Fruit fly (Drosophila melanogaster): Measurements from ENCODE around the gene Cpr5C.

Gene Cpr5C

DNA sequence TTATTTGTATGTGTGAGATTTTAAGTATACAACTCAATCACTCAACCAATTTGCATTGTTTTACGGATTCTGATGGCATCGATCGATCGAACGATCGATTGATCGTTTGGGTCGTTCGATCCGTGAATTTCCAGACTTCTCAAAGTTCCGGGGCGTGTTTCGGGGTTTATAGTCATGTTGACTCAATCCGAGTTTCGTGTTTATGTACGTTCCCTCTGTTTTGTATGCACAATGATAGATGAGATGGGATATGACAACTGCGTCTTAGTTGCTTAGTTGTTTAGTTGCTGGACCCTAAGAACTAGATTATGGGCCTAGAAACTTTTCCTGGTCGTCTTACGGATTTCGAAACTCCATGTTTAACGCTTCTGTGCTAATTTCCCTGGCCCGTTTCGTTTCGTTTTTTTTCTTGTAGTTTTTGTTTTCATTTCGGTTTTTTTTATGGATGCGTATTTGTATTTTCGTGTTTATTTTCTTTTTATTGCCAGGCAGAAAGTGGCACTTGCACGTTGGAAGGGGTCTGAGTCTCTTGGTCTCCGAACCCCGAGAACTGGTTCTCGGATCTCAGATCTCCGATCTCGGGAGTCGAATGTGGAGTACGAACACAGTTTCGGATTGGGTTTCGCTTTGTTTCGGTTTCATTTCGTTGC, 35.8 kb upstream of the Cpr5C start (continued):
- TF ChIP-seq CG10669 (GFP tag; optimal IDR thresholded peaks at IDR 0.05): peak; percentile 31
- TF ChIP-seq Eip78C (GFP tag): peak; percentile 63
- TF ChIP-seq cyc (GFP tag; optimal IDR thresholded peaks at IDR 0.05): no peak
- no peak for TF ChIP-seq Hr39 (GFP tag; optimal IDR thresholded peaks at IDR 0.05)
- TF ChIP-seq CG6163 (GFP tag; IDR thresholded peaks at IDR 0.05): peak; percentile 61; the same call in 2 of the 3 replicates
- peak; percentile 25 for TF ChIP-seq CG16779 (tag; optimal IDR thresholded peaks at IDR 0.05)
- no peak for TF ChIP-seq CG8632 (GFP tag; optimal IDR thresholded peaks at IDR 0.05)
- TF ChIP-seq acj6 (GFP tag; optimal IDR thresholded peaks at IDR 0.05): no peak
- TF ChIP-seq CG31627 (GFP tag; optimal IDR thresholded peaks at IDR 0.05): no peak

dm6 chrX:5770730-5771181, 33.7 kb upstream of the Cpr5C start, which contains the start of gene CG3097:
TSS of gene CG3097 (minus strand) at chrX:5770780.
- no peak for TF ChIP-seq Hr4 (GFP tag; optimal IDR thresholded peaks at IDR 0.05)
- peak; percentile 10 for TF ChIP-seq CG3919 (GFP tag; optimal IDR thresholded peaks at IDR 0.05)
- TF ChIP-seq esn (GFP tag; optimal IDR thresholded peaks at IDR 0.05): no peak
- peak; percentile 31 for TF ChIP-seq dsx (GFP tag; optimal IDR thresholded peaks at IDR 0.05; ENCODE audit: poor library complexity, severe bottlenecking)
- 0 out of 2 replicates have a peak, but pooled peaks have one; percentile 30 for TF ChIP-seq CG11294 (GFP tag; IDR thresholded peaks at IDR 0.05)
- TF ChIP-seq net (GFP tag; optimal IDR thresholded peaks at IDR 0.05): peak; percentile 5
- TF ChIP-seq Eip78C (GFP tag): peak; percentile 51
- TF ChIP-seq ss (GFP tag; optimal IDR thresholded peaks at IDR 0.05): peak; percentile 22 to 30
- TF ChIP-seq eg (GFP tag; IDR thresholded peaks at IDR 0.05): 0 out of 3 replicates have a peak, but pooled peaks have one; percentile 39
- peak; percentile 13 for TF ChIP-seq CG1621 (tag; optimal IDR thresholded peaks at IDR 0.05)
- TF ChIP-seq CG6163 (GFP tag; IDR thresholded peaks at IDR 0.05): peak; percentile 23; the same call in 1 of the 3 replicates
- no peak for TF ChIP-seq CG8319 (GFP tag; optimal IDR thresholded peaks at IDR 0.05)

DNA sequence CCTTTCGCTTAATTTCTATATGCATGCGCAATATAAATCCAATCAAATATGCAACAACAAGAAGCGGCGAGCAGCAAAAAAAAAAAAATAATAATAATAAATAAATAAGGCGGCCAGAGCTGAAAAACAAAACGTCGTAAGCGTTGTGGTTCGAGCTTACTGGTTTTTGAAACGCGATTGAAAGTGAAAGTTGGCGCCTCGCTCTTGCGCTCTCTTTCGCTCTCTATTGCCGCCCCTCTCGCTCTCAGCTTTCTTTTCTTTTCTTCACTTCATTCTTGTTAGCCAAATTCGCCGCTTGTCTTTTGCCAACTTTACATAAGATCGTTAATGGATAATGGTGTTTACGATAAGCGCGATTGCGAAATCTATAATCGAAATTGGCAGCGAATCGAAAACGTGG, 32.1 kb upstream of the Cpr5C start:
- peak; percentile 90 for TF ChIP-seq Blimp-1 (GFP tag; optimal IDR thresholded peaks at IDR 0.05)
- TF ChIP-seq CG6854 (GFP tag; optimal IDR thresholded peaks at IDR 0.05): peak; percentile 48
- no peak for TF ChIP-seq Eip93F (GFP tag; optimal IDR thresholded peaks at IDR 0.05)
- 0 out of 3 replicates have a peak, but pooled peaks have one; percentile 25 for TF ChIP-seq CG8119 (GFP tag; IDR thresholded peaks at IDR 0.05)

dm6 chrX:5776547-5776946, 27.9 kb upstream of the Cpr5C start, which contains the start of gene CG42264:
TSS of gene CG42264 (minus strand) at chrX:5776647.
- TF ChIP-seq Sox102F (GFP tag; optimal IDR thresholded peaks at IDR 0.05) (no peak), vri (GFP tag; optimal IDR thresholded peaks at IDR 0.05) (no peak), CG11294 (GFP tag; IDR thresholded peaks at IDR 0.05) (no peak), CG6276 (GFP tag; optimal IDR thresholded peaks at IDR 0.05) (no peak), Eip78C (GFP tag) (no peak)

- TF ChIP-seq CG10631 (GFP tag; optimal IDR thresholded peaks at IDR 0.05) (no peak), CG10669 (GFP tag; optimal IDR thresholded peaks at IDR 0.05) (no peak), CG6854 (GFP tag; optimal IDR thresholded peaks at IDR 0.05) (no peak), Sox102F (GFP tag; optimal IDR thresholded peaks at IDR 0.05) (no peak), cyc (GFP tag; optimal IDR thresholded peaks at IDR 0.05) (no peak), Ets96B (tag; optimal IDR thresholded peaks at IDR 0.05) (no peak), Blimp-1 (GFP tag; optimal IDR thresholded peaks at IDR 0.05) (no peak), CG32006 (GFP tag; optimal IDR thresholded peaks at IDR 0.05) (no peak), CG6808 (GFP tag; optimal IDR thresholded peaks at IDR 0.05) (no peak), CG31627 (GFP tag; optimal IDR thresholded peaks at IDR 0.05) (no peak), CG8119 (GFP tag; IDR thresholded peaks at IDR 0.05) (no peak), fkh (GFP tag; optimal IDR thresholded peaks at IDR 0.05) (no peak), fd85E (GFP tag; optimal IDR thresholded peaks at IDR 0.05) (no peak), topi (GFP tag; optimal IDR thresholded peaks at IDR 0.05) (no peak), CG8632 (GFP tag; optimal IDR thresholded peaks at IDR 0.05) (no peak), Met (GFP tag; optimal IDR thresholded peaks at IDR 0.05) (no peak), CG6792 (GFP tag; optimal IDR thresholded peaks at IDR 0.05) (no peak)
Observed at dm6 chrX:5781520-5781919, 23.0 kb upstream of the Cpr5C start, which contains the start of gene CG3108. TSS of gene CG3108 (minus strand) at chrX:5781620.
